Fruit fly (Drosophila melanogaster) whole organism, wandering third instar larva: ENCODE measurements around the gene CG15142.

Experiments
- Abd-B ChIP-seq: fragments of >200 bp; optimal IDR thresholded peaks from 2 replicates; lab custom pipeline; 2017; ENCODE audit warnings: missing biosample characterization, missing genetic modification characterization
- CG32264 ChIP-seq: fragments of 200-800 bp; sonication (Bioruptor generic); optimal IDR thresholded peaks from 2 replicates; lab custom pipeline; 2016; ENCODE audit warnings: missing biosample characterization, missing genetic modification characterization
- CG9705 ChIP-seq: fragments of 200-800 bp; sonication (Bioruptor generic); optimal IDR thresholded peaks from 2 replicates; lab custom pipeline; 2018; ENCODE audit warnings: missing biosample characterization, mild to moderate bottlenecking, missing genetic modification characterization
- CrebA ChIP-seq: fragments of 200-800 bp; sonication (Bioruptor generic); optimal IDR thresholded peaks from 2 replicates; lab custom pipeline; 2016; ENCODE audit warnings: missing biosample characterization, mild to moderate bottlenecking, missing genetic modification characterization, borderline replicate concordance
- Dfd ChIP-seq: fragments of >200 bp; optimal IDR thresholded peaks from 2 replicates; lab custom pipeline; 2017; ENCODE audit warnings: missing biosample characterization, missing genetic modification characterization
- Dif ChIP-seq: fragments of 200-275, 200-300 bp; sonication (Bioruptor generic); optimal IDR thresholded peaks from 2 replicates; lab custom pipeline; 2018; ENCODE audit warnings: missing biosample characterization, missing genetic modification characterization; ENCODE audit not compliant: partially characterized antibody
- GATAd ChIP-seq: sonication (Bioruptor generic); optimal IDR thresholded peaks from 2 replicates; lab custom pipeline; 2016; ENCODE audit warnings: missing biosample characterization, missing genetic modification characterization
- HLH106 ChIP-seq: fragments of 200-800 bp; optimal IDR thresholded peaks from 3 replicates; lab custom pipeline; 2019; ENCODE audit warnings: missing biosample characterization, mild to moderate bottlenecking, missing genetic modification characterization, moderate library complexity
- Hnf4 ChIP-seq: fragments of 200-800 bp; sonication (Bioruptor generic); optimal IDR thresholded peaks from 2 replicates; lab custom pipeline; 2016; ENCODE audit warnings: missing biosample characterization, mild to moderate bottlenecking, missing genetic modification characterization
- Hr83 ChIP-seq: fragments of 200-300 bp; sonication (Bioruptor generic); optimal IDR thresholded peaks from 2 replicates; lab custom pipeline; 2016; ENCODE audit warnings: missing biosample characterization, mild to moderate bottlenecking, missing genetic modification characterization, moderate library complexity; ENCODE audit not compliant: poor library complexity, severe bottlenecking
- Jra ChIP-seq: sonication (Bioruptor generic); optimal IDR thresholded peaks from 2 replicates; lab custom pipeline; 2016; ENCODE audit warnings: missing biosample characterization, missing genetic modification characterization
- Mio ChIP-seq: sonication (Bioruptor generic); optimal IDR thresholded peaks from 2 replicates; lab custom pipeline; 2016; ENCODE audit warnings: missing biosample characterization, missing genetic modification characterization
- Myc ChIP-seq: fragments of >200 bp; optimal IDR thresholded peaks from 2 replicates; lab custom pipeline; 2017
- N ChIP-seq: fragments of >200 bp; optimal IDR thresholded peaks from 2 replicates; lab custom pipeline; 2018; ENCODE audit warnings: missing biosample characterization, missing external identifiers, missing genetic modification characterization
- OdsH ChIP-seq: fragments of 200-800 bp; sonication (Bioruptor generic); optimal IDR thresholded peaks from 2 replicates; lab custom pipeline; 2016; ENCODE audit warnings: missing biosample characterization, mild to moderate bottlenecking, missing genetic modification characterization
- Rel ChIP-seq, 2 experiments: fragments of 200-800 bp; sonication (Bioruptor generic) in 1 of 2; optimal IDR thresholded peaks; 2 replicates in 1 of 2; 3 replicates in 1 of 2; lab custom pipeline; 2016 to 2019; ENCODE audit warnings: mild to moderate bottlenecking in 2 of 2, missing biosample characterization in 2 of 2, missing genetic modification characterization in 2 of 2, moderate library complexity in 1 of 2
- Sp1 ChIP-seq: fragments of 200-800 bp; sonication (Bioruptor generic); optimal IDR thresholded peaks from 3 replicates; lab custom pipeline; 2019; ENCODE audit warnings: missing biosample characterization, mild to moderate bottlenecking, missing genetic modification characterization, moderate library complexity
- Vsx2 ChIP-seq: fragments of 200-300, 225-300 bp; sonication (Bioruptor generic); optimal IDR thresholded peaks from 2 replicates; lab custom pipeline; 2018; ENCODE audit warnings: missing biosample characterization, missing genetic modification characterization; ENCODE audit not compliant: partially characterized antibody
- br ChIP-seq: fragments of 200-800 bp; sonication (Bioruptor generic); optimal IDR thresholded peaks from 2 replicates; lab custom pipeline; 2016; ENCODE audit warnings: missing biosample characterization, missing genetic modification characterization
- dmrt93B ChIP-seq: fragments of 200-800 bp; sonication (Bioruptor generic); optimal IDR thresholded peaks from 2 replicates; lab custom pipeline; 2018; ENCODE audit warnings: missing biosample characterization, mild to moderate bottlenecking, missing genetic modification characterization
- ey ChIP-seq: fragments of 200-800 bp; sonication (Bioruptor generic); optimal IDR thresholded peaks from 2 replicates; lab custom pipeline; 2016; ENCODE audit warnings: missing biosample characterization, missing genetic modification characterization
- foxo ChIP-seq, 2 experiments: fragments of 200-800 bp; sonication (Bioruptor generic); optimal IDR thresholded peaks; 2 replicates in 1 of 2; 3 replicates in 1 of 2; lab custom pipeline; 2016 to 2017; ENCODE audit warnings: missing biosample characterization in 2 of 2, missing genetic modification characterization in 2 of 2
- fru ChIP-seq: fragments of 200-800 bp; sonication (Bioruptor generic); optimal IDR thresholded peaks from 3 replicates; lab custom pipeline; 2016; ENCODE audit warnings: missing biosample characterization, mild to moderate bottlenecking, missing genetic modification characterization
- h ChIP-seq: fragments of 200-800 bp; sonication (Bioruptor generic); optimal IDR thresholded peaks from 3 replicates; lab custom pipeline; 2016; ENCODE audit warnings: missing biosample characterization, mild to moderate bottlenecking, missing genetic modification characterization
- jim ChIP-seq: fragments of 175-275, 200-325 bp; sonication (Bioruptor generic); optimal IDR thresholded peaks from 2 replicates; lab custom pipeline; 2016; ENCODE audit warnings: missing biosample characterization, mild to moderate bottlenecking, missing genetic modification characterization
- pan ChIP-seq: fragments of >200 bp; optimal IDR thresholded peaks from 2 replicates; lab custom pipeline; 2017
- psq ChIP-seq: fragments of 200-800 bp; sonication (Bioruptor generic); optimal IDR thresholded peaks from 3 replicates; lab custom pipeline; 2017; ENCODE audit warnings: missing biosample characterization, mild to moderate bottlenecking, missing genetic modification characterization, moderate library complexity
- rgr ChIP-seq: fragments of 200-800 bp; sonication (Bioruptor generic); optimal IDR thresholded peaks from 3 replicates; lab custom pipeline; 2016; ENCODE audit warnings: missing biosample characterization, mild to moderate bottlenecking, missing genetic modification characterization
- sv ChIP-seq: fragments of 200-800 bp; sonication (Bioruptor generic); optimal IDR thresholded peaks from 3 replicates; lab custom pipeline; 2016; ENCODE audit warnings: missing biosample characterization, missing genetic modification characterization
- tai ChIP-seq: sonication (Bioruptor generic); optimal IDR thresholded peaks from 2 replicates; lab custom pipeline; 2016; ENCODE audit warnings: missing biosample characterization, missing genetic modification characterization
- woc ChIP-seq: sonication (Bioruptor generic); optimal IDR thresholded peaks from 2 replicates; lab custom pipeline; 2016; ENCODE audit warnings: missing biosample characterization, mild to moderate bottlenecking, missing genetic modification characterization

The CG15142 gene

dm6 chr2L:17472582-17473524, 25.8 kb downstream of the CG15142 start, which contains the start of gene BicD:
BicD (minus strand) TSS chr2L:17473215.
- TF ChIP-seq br (GFP tag; lab: Kevin White, UChicago) (no peak), N (GFP tag; lab: Kevin White, UChicago) (peak; percentile 54), jim (GFP tag; lab: Kevin White, UChicago) (no peak), CG9705 (no peak), CrebA (GFP tag; lab: Kevin White, UChicago) (no peak), Jra (GFP tag; lab: Kevin White, UChicago) (no peak), foxo (GFP tag; optimal IDR thresholded peaks at IDR 0.05; lab: Kevin White, UChicago) (peak in 1 of 2 experiments; percentile 20), Vsx2 (GFP tag; lab: Kevin White, UChicago) (no peak), GATAd (GFP tag; lab: Kevin White, UChicago) (no peak), Myc (lab: Kevin White, UChicago) (peak; percentile 25), HLH106 (tag; lab: Kevin White, UChicago) (peak; percentile 25), Sp1 (GFP tag; lab: Kevin White, UChicago) (peak; percentile 38), Dfd (GFP tag; lab: Kevin White, UChicago) (no peak), Mio (no peak), Abd-B (GFP tag; lab: Kevin White, UChicago) (no peak), rgr (GFP tag; lab: Kevin White, UChicago) (peak; percentile 5), ey (GFP tag; lab: Kevin White, UChicago) (no peak), Dif (GFP tag; lab: Kevin White, UChicago) (no peak), Rel (GFP tag; optimal IDR thresholded peaks at IDR 0.05; lab: Kevin White, UChicago) (no peak), Rel (tag; optimal IDR thresholded peaks at IDR 0.05; lab: Kevin White, UChicago) (peak; percentile 16), sv (GFP tag; lab: Kevin White, UChicago) (no peak)
- TF ChIP-seq, all 38 proteins: peak for 7

- TF ChIP-seq woc (no peak), Dif (GFP tag; lab: Kevin White, UChicago) (peak; percentile 22)
These were observed 27.1 kb downstream of the CG15142 start, which contains the start of gene Sgt for dm6 chr2L:17471524-17471923. Sgt (plus strand) TSS chr2L:17471603.

dm6 chr2L:17470630-17471029, 28.0 kb downstream of the CG15142 start:
- TF ChIP-seq Jra (GFP tag; lab: Kevin White, UChicago) (peak; percentile 45), Vsx2 (GFP tag; lab: Kevin White, UChicago) (no peak), sv (GFP tag; lab: Kevin White, UChicago) (no peak), HLH106 (tag; lab: Kevin White, UChicago) (peak; percentile 33), h (peak; percentile 69), rgr (GFP tag; lab: Kevin White, UChicago) (peak; percentile 80), Hr83 (GFP tag; lab: Kevin White, UChicago) (peak; percentile 89), Hnf4 (GFP tag; lab: Kevin White, UChicago) (peak; percentile 80), jim (GFP tag; lab: Kevin White, UChicago) (peak; percentile 36), Sp1 (GFP tag; lab: Kevin White, UChicago) (peak; percentile 20), CG32264 (GFP tag; lab: Kevin White, UChicago) (peak; percentile 8), CG9705 (peak; percentile 19), psq (GFP tag; lab: Kevin White, UChicago) (peak; percentile 50), foxo (GFP tag; optimal IDR thresholded peaks at IDR 0.05; lab: Kevin White, UChicago) (peak in 1 of 2 experiments; percentile 58), tai (GFP tag; lab: Kevin White, UChicago) (no peak), br (GFP tag; lab: Kevin White, UChicago) (peak; percentile 32), Myc (lab: Kevin White, UChicago) (no peak), fru (GFP tag; lab: Kevin White, UChicago) (no peak), Rel (GFP tag; optimal IDR thresholded peaks at IDR 0.05; lab: Kevin White, UChicago) (no peak), Rel (tag; optimal IDR thresholded peaks at IDR 0.05; lab: Kevin White, UChicago) (no peak), OdsH (peak; percentile 81), pan (no peak), dmrt93B (peak; percentile 30)
